Worm (Caenorhabditis elegans) whole organism, L3 larva: ENCODE results near the gene parg-1.
A peak's percentile ranks its signal among the peaks of the same experiment; 100 is the strongest.

Experiments
- R02D3.7 ChIP-seq: fragments of 150-350 bp; optimal IDR thresholded peaks from 2 replicates; lab custom pipeline; 2014; ENCODE audit warnings: missing biosample characterization, missing genetic modification characterization
- ZK546.5 ChIP-seq: sonication (generic microtip); optimal IDR thresholded peaks from 2 replicates; lab custom pipeline; 2017; ENCODE audit warnings: missing biosample characterization, missing genetic modification characterization
- aly-2 ChIP-seq: fragments of 150-350 bp; optimal IDR thresholded peaks from 2 replicates; lab custom pipeline; 2014; ENCODE audit warnings: missing biosample characterization, missing genetic modification characterization
- ceh-16 ChIP-seq: sonication (generic microtip); optimal IDR thresholded peaks from 2 replicates; lab custom pipeline; 2017; ENCODE audit warnings: missing biosample characterization, missing genetic modification characterization
- ceh-28 ChIP-seq: fragments of 150-350 bp; optimal IDR thresholded peaks from 2 replicates; lab custom pipeline; 2014; ENCODE audit warnings: missing biosample characterization, missing genetic modification reagents, missing genetic modification characterization
- ceh-82 ChIP-seq: fragments of 150-350 bp; optimal IDR thresholded peaks from 2 replicates; lab custom pipeline; 2014; ENCODE audit warnings: missing biosample characterization, missing genetic modification characterization
- ceh-9 ChIP-seq: sonication (generic microtip); optimal IDR thresholded peaks from 2 replicates; lab custom pipeline; 2018; ENCODE audit warnings: missing biosample characterization, missing genetic modification characterization
- daf-12 ChIP-seq: fragments of 150-350 bp; optimal IDR thresholded peaks from 2 replicates; lab custom pipeline; 2014; ENCODE audit warnings: missing biosample characterization, missing genetic modification reagents, missing genetic modification characterization
- egl-27 ChIP-seq: sonication (generic microtip); optimal IDR thresholded peaks from 4 replicates; lab custom pipeline; 2017; ENCODE audit warnings: missing biosample characterization, missing genetic modification reagents, missing genetic modification characterization
- egl-5 ChIP-seq: fragments of 150-350 bp; optimal IDR thresholded peaks from 2 replicates; lab custom pipeline; 2017; ENCODE audit warnings: missing biosample characterization, missing genetic modification reagents, missing genetic modification characterization, inconsistent platforms
- elt-1 ChIP-seq: fragments of 150-350 bp; optimal IDR thresholded peaks from 2 replicates; lab custom pipeline; 2014; ENCODE audit warnings: missing biosample characterization, missing genetic modification characterization
- elt-2 ChIP-seq: sonication (generic microtip); optimal IDR thresholded peaks from 2 replicates; lab custom pipeline; 2016; ENCODE audit warnings: missing genetic modification reagents, mild to moderate bottlenecking, missing genetic modification characterization, missing compliant biosample characterization
- elt-3 ChIP-seq, 3 experiments: fragments of 150-350 bp in 1 of 3; sonication (generic microtip) in 2 of 3; optimal IDR thresholded peaks; 2 replicates in 2 of 3; 4 replicates in 1 of 3; lab custom pipeline; 2014 to 2017; ENCODE audit warnings: missing biosample characterization in 3 of 3, missing genetic modification characterization in 3 of 3
- eor-1 ChIP-seq, 2 experiments: fragments of 150-350 bp; optimal IDR thresholded peaks; 2 replicates each; lab custom pipeline; 2014 to 2018; ENCODE audit warnings: missing biosample characterization in 2 of 2, missing genetic modification characterization in 2 of 2
- fkh-10 ChIP-seq: sonication (generic microtip); optimal IDR thresholded peaks from 2 replicates; lab custom pipeline; 2017; ENCODE audit warnings: missing biosample characterization, missing genetic modification reagents, missing genetic modification characterization
- fkh-2 ChIP-seq: fragments of 150-350 bp; optimal IDR thresholded peaks from 2 replicates; lab custom pipeline; 2014; ENCODE audit warnings: missing biosample characterization, missing genetic modification reagents, missing genetic modification characterization
- hmg-11 ChIP-seq: sonication (generic microtip); optimal IDR thresholded peaks from 2 replicates; lab custom pipeline; 2016; ENCODE audit warnings: missing genetic modification characterization, missing compliant biosample characterization
- jun-1 ChIP-seq: fragments of 150-350 bp; optimal IDR thresholded peaks from 2 replicates; lab custom pipeline; 2014; ENCODE audit warnings: missing biosample characterization, missing genetic modification reagents, missing genetic modification characterization
- lin-15B ChIP-seq: fragments of 150-350 bp; optimal IDR thresholded peaks from 2 replicates; lab custom pipeline; 2014; ENCODE audit warnings: missing biosample characterization, missing genetic modification characterization
- lin-39 ChIP-seq: fragments of 150-350 bp; optimal IDR thresholded peaks from 2 replicates; lab custom pipeline; 2018; ENCODE audit warnings: missing biosample characterization, missing genetic modification reagents, missing genetic modification characterization
- lsy-12 ChIP-seq: sonication (generic microtip); optimal IDR thresholded peaks from 2 replicates; lab custom pipeline; 2016; ENCODE audit warnings: mild to moderate bottlenecking, missing genetic modification characterization, missing compliant biosample characterization
- mdl-1 ChIP-seq: fragments of 150-350 bp; optimal IDR thresholded peaks from 2 replicates; lab custom pipeline; 2014; ENCODE audit warnings: missing biosample characterization, missing genetic modification characterization
- mml-1 ChIP-seq: fragments of 150-350 bp; sonication (generic microtip); optimal IDR thresholded peaks from 3 replicates; lab custom pipeline; 2014; ENCODE audit warnings: missing biosample characterization, missing genetic modification characterization
- nfya-1 ChIP-seq: sonication (generic microtip); optimal IDR thresholded peaks from 2 replicates; lab custom pipeline; 2017; ENCODE audit warnings: missing genetic modification characterization, mild to moderate bottlenecking, missing compliant biosample characterization, antibody characterized with exemption, moderate library complexity; ENCODE audit not compliant: insufficient read depth
- nhr-11 ChIP-seq: fragments of 150-350 bp; optimal IDR thresholded peaks from 2 replicates; lab custom pipeline; 2014; ENCODE audit warnings: missing biosample characterization, missing genetic modification characterization
- nhr-12 ChIP-seq: fragments of 150-350 bp; optimal IDR thresholded peaks from 2 replicates; lab custom pipeline; 2014; ENCODE audit warnings: missing biosample characterization, missing genetic modification characterization
- nhr-23 ChIP-seq: fragments of 150-350 bp; optimal IDR thresholded peaks from 2 replicates; lab custom pipeline; 2014; ENCODE audit warnings: missing biosample characterization, missing genetic modification reagents, missing genetic modification characterization
- nhr-237 ChIP-seq: fragments of 150-350 bp; optimal IDR thresholded peaks from 2 replicates; lab custom pipeline; 2014; ENCODE audit warnings: missing biosample characterization, missing genetic modification characterization
- nhr-25 ChIP-seq: sonication (generic microtip); optimal IDR thresholded peaks from 2 replicates; lab custom pipeline; 2017; ENCODE audit warnings: missing biosample characterization, missing genetic modification characterization
- nhr-28 ChIP-seq: fragments of 150-350 bp; optimal IDR thresholded peaks from 2 replicates; lab custom pipeline; 2014; ENCODE audit warnings: missing biosample characterization, missing genetic modification characterization
- nhr-43 ChIP-seq: sonication (generic microtip); optimal IDR thresholded peaks from 2 replicates; lab custom pipeline; 2016; ENCODE audit warnings: mild to moderate bottlenecking, missing genetic modification characterization, missing compliant biosample characterization; ENCODE audit not compliant: poor library complexity, severe bottlenecking
- nhr-67 ChIP-seq: fragments of 150-350 bp; optimal IDR thresholded peaks from 2 replicates; lab custom pipeline; 2014; ENCODE audit warnings: missing biosample characterization, missing genetic modification characterization
- nhr-77 ChIP-seq: fragments of 150-350 bp; optimal IDR thresholded peaks from 2 replicates; lab custom pipeline; 2014; ENCODE audit warnings: missing biosample characterization, missing genetic modification characterization
- pha-4 ChIP-seq: fragments of 150-350 bp; optimal IDR thresholded peaks from 2 replicates; lab custom pipeline; 2014; ENCODE audit warnings: missing biosample characterization, missing genetic modification reagents, missing genetic modification characterization
- pqm-1 ChIP-seq: fragments of 150-350 bp; optimal IDR thresholded peaks from 2 replicates; lab custom pipeline; 2017; ENCODE audit warnings: missing biosample characterization, missing genetic modification characterization, inconsistent platforms
- sea-2 ChIP-seq: fragments of 150-350 bp; sonication (generic microtip); optimal IDR thresholded peaks from 4 replicates; lab custom pipeline; 2014; ENCODE audit warnings: missing biosample characterization, missing genetic modification reagents, missing genetic modification characterization
- skn-1 ChIP-seq: fragments of 150-350 bp; optimal IDR thresholded peaks from 2 replicates; lab custom pipeline; 2014; ENCODE audit warnings: missing biosample characterization, missing genetic modification characterization
- snpc-4 ChIP-seq: fragments of 150-350 bp; optimal IDR thresholded peaks from 2 replicates; lab custom pipeline; 2014; ENCODE audit warnings: missing biosample characterization, missing genetic modification characterization
- tbx-2 ChIP-seq: sonication (generic microtip); optimal IDR thresholded peaks from 2 replicates; lab custom pipeline; 2016; ENCODE audit warnings: mild to moderate bottlenecking, missing genetic modification characterization, missing compliant biosample characterization
- unc-62 ChIP-seq: fragments of 150-350 bp; sonication (generic microtip); optimal IDR thresholded peaks from 4 replicates; lab custom pipeline; 2014; ENCODE audit warnings: missing biosample characterization, missing genetic modification reagents, missing genetic modification characterization
- zag-1 ChIP-seq: fragments of 150-350 bp; optimal IDR thresholded peaks from 2 replicates; lab custom pipeline; 2014; ENCODE audit warnings: missing biosample characterization, missing genetic modification characterization
- ztf-11 ChIP-seq: fragments of 150-350 bp; optimal IDR thresholded peaks from 2 replicates; lab custom pipeline; 2014; ENCODE audit warnings: missing biosample characterization, missing genetic modification characterization
- ztf-4 ChIP-seq: fragments of 150-350 bp; optimal IDR thresholded peaks from 2 replicates; lab custom pipeline; 2014; ENCODE audit warnings: missing biosample characterization, missing genetic modification characterization

parg-1 gene

DNA sequence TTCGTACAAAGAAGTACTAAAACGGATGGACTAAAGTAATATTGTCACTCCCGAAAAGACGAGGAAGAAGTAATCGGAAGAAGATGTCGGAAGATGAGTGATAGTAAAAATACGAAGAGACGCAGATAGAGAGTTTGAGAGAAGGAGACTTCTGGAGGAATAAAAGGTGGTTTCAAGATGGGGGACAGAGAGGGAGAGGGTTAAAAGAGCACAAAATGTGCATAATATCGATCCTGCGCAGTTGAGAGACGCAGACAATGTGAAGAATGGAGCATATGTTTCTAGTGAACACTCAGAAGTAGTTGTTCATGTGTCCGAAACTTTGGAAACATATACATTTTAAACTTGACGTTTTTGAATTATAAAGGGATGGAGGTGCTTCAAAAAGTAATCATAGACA is 16.4 kb downstream of the parg-1 start:
- TF ChIP-seq nhr-77 = no peak
- TF ChIP-seq pha-4 = no peak
- no peak for TF ChIP-seq ZK546.5
- no peak for TF ChIP-seq nhr-11 (tag; lab: Kevin White, UChicago)
- peak; percentile 28 for TF ChIP-seq hmg-11
- TF ChIP-seq sea-2 = peak; percentile 46
- TF ChIP-seq mdl-1 (tag; lab: Kevin White, UChicago) = no peak
- TF ChIP-seq unc-62 = no peak
- no peak for TF ChIP-seq nhr-67
- TF ChIP-seq fkh-10 (GFP tag; lab: Kevin White, UChicago) = peak; percentile 48
- no peak for TF ChIP-seq eor-1 (tag; optimal IDR thresholded peaks at IDR 0.05; lab: Kevin White, UChicago)
- no peak for TF ChIP-seq ztf-11
- no peak for TF ChIP-seq nhr-43 (tag; lab: Kevin White, UChicago)
- no peak for TF ChIP-seq aly-2 (tag; lab: Kevin White, UChicago)
- TF ChIP-seq mml-1 (tag; lab: Kevin White, UChicago) = no peak
- TF ChIP-seq elt-2 (tag; lab: Kevin White, UChicago) = no peak
- TF ChIP-seq R02D3.7 = no peak
- TF ChIP-seq ceh-28 (tag; lab: Kevin White, UChicago) = peak; percentile 69
- TF ChIP-seq snpc-4 = peak; percentile 52
- TF ChIP-seq lsy-12 (tag; lab: Kevin White, UChicago) = no peak
- TF ChIP-seq fkh-2 (tag; lab: Kevin White, UChicago) = no peak
- TF ChIP-seq nfya-1 = peak; percentile 82
- no peak for TF ChIP-seq nhr-237 (tag; lab: Kevin White, UChicago)
- TF ChIP-seq egl-5 = no peak
- TF ChIP-seq tbx-2 (tag; lab: Kevin White, UChicago) = no peak
- no peak for TF ChIP-seq egl-27
- TF ChIP-seq nhr-25 (tag; lab: Kevin White, UChicago) = no peak
- TF ChIP-seq lin-15B (tag; lab: Kevin White, UChicago) = peak; percentile 37
- TF ChIP-seq nhr-23 (tag; lab: Kevin White, UChicago) = no peak
- no peak for TF ChIP-seq elt-3 (tag; optimal IDR thresholded peaks at IDR 0.05; lab: Kevin White, UChicago)
- no peak for TF ChIP-seq ceh-9
- no peak for TF ChIP-seq skn-1 (tag; lab: Kevin White, UChicago)
- no peak for TF ChIP-seq elt-1 (tag; lab: Kevin White, UChicago)
- peak; percentile 81 for TF ChIP-seq lin-39 (tag; lab: Kevin White, UChicago)
- no peak for TF ChIP-seq nhr-28 (tag; lab: Kevin White, UChicago)
- TF ChIP-seq ceh-16 (tag; lab: Kevin White, UChicago) = no peak
- TF ChIP-seq ztf-4 = no peak
- TF ChIP-seq pqm-1 (tag; lab: Kevin White, UChicago) = no peak
- TF ChIP-seq ceh-82 (tag; lab: Kevin White, UChicago) = no peak
- no peak for TF ChIP-seq nhr-12 (tag; lab: Kevin White, UChicago)
- no peak for TF ChIP-seq daf-12 (tag; lab: Kevin White, UChicago)
- no peak for TF ChIP-seq jun-1 (tag; lab: Kevin White, UChicago)

DNA sequence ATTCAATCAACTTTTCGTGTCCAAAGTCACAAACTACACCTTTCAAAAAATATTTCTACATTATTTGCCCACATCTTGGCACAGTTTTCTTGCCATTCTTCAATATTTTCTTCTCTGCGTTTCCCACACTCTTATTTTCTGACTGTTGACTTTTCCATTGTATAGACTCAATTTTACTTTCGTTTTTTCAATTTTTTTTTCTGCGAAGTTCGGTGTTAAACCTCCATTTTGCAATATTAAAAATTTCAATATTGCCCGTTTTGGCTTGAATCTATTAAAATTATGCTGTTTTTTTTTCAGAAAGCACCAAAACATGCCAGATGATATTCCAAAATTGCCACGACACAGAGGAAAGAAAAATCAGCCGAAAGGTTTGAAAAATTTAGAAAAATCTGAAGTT is 18.5 kb downstream of the parg-1 start, which contains the start of gene cdc-50.B:
Gene cdc-50.B (plus strand): TSS at position 301 of the 400 bp plus-strand sequence.
- TF ChIP-seq nhr-77 = no peak
- peak; percentile 84 for TF ChIP-seq pha-4

DNA sequence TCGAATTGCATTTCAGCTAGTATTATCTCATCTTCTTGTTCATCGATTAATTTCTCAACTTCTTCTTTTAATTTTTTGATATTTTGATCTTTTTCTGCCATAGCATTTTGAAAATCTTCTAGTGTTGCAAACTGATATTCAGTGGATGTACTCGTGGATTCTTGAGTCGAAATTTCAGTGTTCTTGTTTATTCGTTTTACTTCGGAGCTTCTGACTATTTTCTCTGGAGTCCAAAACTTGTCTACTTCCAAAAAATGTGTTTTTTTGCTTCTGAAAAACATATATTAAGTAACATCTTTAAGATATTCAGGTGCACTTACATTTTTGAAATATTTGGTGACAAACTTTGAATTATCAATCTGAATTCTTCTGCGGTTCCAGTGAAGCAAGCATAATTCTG is 23.5 kb downstream of the parg-1 start, which contains the start of gene F20C5.5:
Gene F20C5.5 (minus strand): TSS at position 101 of the 400 bp plus-strand sequence.
- TF ChIP-seq egl-27 (no peak), egl-5 (no peak), nhr-12 (tag; lab: Kevin White, UChicago) (no peak), zag-1 (tag; lab: Kevin White, UChicago) (no peak), nhr-28 (tag; lab: Kevin White, UChicago) (no peak), fkh-10 (GFP tag; lab: Kevin White, UChicago) (no peak), ceh-28 (tag; lab: Kevin White, UChicago) (no peak), mdl-1 (tag; lab: Kevin White, UChicago) (no peak), ceh-9 (no peak), pqm-1 (tag; lab: Kevin White, UChicago) (no peak), nhr-23 (tag; lab: Kevin White, UChicago) (no peak), nhr-237 (tag; lab: Kevin White, UChicago) (no peak), ZK546.5 (no peak), ztf-11 (no peak), ceh-16 (tag; lab: Kevin White, UChicago) (no peak), lin-15B (tag; lab: Kevin White, UChicago) (no peak), mml-1 (tag; lab: Kevin White, UChicago) (no peak)
